Worm (Caenorhabditis elegans) whole organism, L4 larva: ENCODE results near the gene M117.1.

Source experiments
- F44E2.7 ChIP-seq: fragments of 200-800 bp; sonication (Bioruptor generic); IDR thresholded peaks from 2 replicates; pipeline ENCODE4 v2.1.2; 2022; ENCODE audit warnings: missing genetic modification characterization, missing compliant biosample characterization
- nhr-76 ChIP-seq: fragments of 150-350 bp; optimal IDR thresholded peaks from 2 replicates; lab custom pipeline; 2014; ENCODE audit warnings: missing biosample characterization, missing genetic modification characterization
- snpc-4 ChIP-seq: fragments of 150-350 bp; optimal IDR thresholded peaks from 2 replicates; lab custom pipeline; 2014; ENCODE audit warnings: missing biosample characterization, missing genetic modification characterization
- zag-1 ChIP-seq: fragments of 150-350 bp; optimal IDR thresholded peaks from 2 replicates; lab custom pipeline; 2014; ENCODE audit warnings: missing biosample characterization, missing genetic modification characterization
- zip-2 ChIP-seq: fragments of 150-350 bp; optimal IDR thresholded peaks from 2 replicates; lab custom pipeline; 2014; ENCODE audit warnings: missing biosample characterization, missing genetic modification characterization

ce11 chrIV:11803044-11803443, 11.0 kb upstream of the M117.1 start, which contains the start of gene H01G02.4:
- TF ChIP-seq nhr-76 (no peak), snpc-4 (tag; lab: Kevin White, UChicago) (no peak), zag-1 (tag; lab: Kevin White, UChicago) (no peak), zip-2 (tag; lab: Kevin White, UChicago) (no peak), F44E2.7 (GFP tag; lab: Robert Waterston, UW) (no peak)
